Worm (Caenorhabditis elegans): Measurements from ENCODE around the gene Y56A3A.6.

DNA sequence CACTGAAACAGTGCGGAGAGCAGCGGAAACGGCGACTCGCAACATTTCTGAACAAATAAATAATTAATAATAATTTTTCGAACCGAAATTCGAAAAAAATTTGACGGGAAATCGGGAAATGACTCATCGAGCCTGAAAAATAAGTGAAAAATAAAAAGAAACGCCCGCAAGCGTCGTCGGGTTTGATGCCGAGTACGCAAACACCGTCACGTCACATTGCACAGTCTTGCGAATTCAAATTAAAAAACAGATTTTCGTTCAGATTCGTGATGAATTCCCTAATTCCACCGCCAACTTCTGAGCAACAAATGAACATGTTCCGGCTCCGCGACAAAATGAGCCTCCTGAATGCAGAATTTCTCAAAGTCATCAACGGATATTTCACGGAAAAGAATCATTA lies 37.1 kb upstream of the Y56A3A.6 start, which contains the start of the genes ndab-1 and npp-16:
- TF ChIP-seq ceh-8 (GFP tag; optimal IDR thresholded peaks at IDR 0.05) (peak; percentile 39), skn-1 (tag; optimal IDR thresholded peaks at IDR 0.05) (no peak), ceh-82 (tag; optimal IDR thresholded peaks at IDR 0.05) (peak in 2 of 3 experiments; percentile 17 to 38), jun-1 (tag; optimal IDR thresholded peaks at IDR 0.05) (no peak), pqm-1 (tag; optimal IDR thresholded peaks at IDR 0.05) (no peak), dsc-1 (tag; optimal IDR thresholded peaks at IDR 0.05) (peak; percentile 47), egl-27 (tag; optimal IDR thresholded peaks at IDR 0.05) (no peak), ceh-90 (tag; optimal IDR thresholded peaks at IDR 0.05) (no peak)

Data from whole organism, L1 larva.